Fruit fly (Drosophila melanogaster): Measurements from ENCODE around the gene dan.

dan gene

DNA sequence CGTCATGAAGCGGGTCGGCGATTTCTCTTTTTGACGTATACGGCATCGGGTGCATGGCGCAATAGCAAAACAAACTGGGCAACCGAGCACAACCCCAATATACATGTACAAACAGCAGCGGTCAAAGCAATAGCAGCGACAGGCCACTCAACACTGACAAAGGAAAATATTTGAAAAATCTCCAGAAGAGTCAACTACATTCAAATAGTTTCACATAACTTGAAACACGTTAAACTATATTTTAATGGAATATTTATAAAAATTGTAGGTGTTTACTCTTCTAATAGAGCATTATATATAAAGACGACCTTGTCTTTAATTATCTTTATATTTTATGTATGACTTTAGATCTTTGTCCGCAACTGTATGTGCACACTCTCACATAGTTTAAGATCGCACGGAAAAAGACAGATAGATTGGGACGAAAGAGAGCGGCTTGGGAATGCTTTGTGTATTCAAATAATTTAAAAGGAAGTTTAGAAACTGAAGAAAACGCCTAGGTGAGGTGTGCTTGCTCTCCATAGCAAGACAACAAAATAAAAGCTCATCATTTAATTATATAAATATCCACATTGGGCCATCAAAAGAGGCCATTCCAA, 23.3 kb downstream of the dan start (continued):
- TF ChIP-seq Dek (tag; optimal IDR thresholded peaks at IDR 0.05), result peak; percentile 64
- peak; percentile 45 for TF ChIP-seq CG6854 (GFP tag; optimal IDR thresholded peaks at IDR 0.05)
- TF ChIP-seq CG13424 (tag; optimal IDR thresholded peaks at IDR 0.05), result peak; percentile 85
- TF ChIP-seq twi (tag; optimal IDR thresholded peaks at IDR 0.05), result peak; percentile 35
- no peak for TF ChIP-seq ftz-f1 (GFP tag; optimal IDR thresholded peaks at IDR 0.05)
- TF ChIP-seq nau (GFP tag; optimal IDR thresholded peaks at IDR 0.05), result peak; percentile 62
- peak; percentile 81 for TF ChIP-seq grau (tag; optimal IDR thresholded peaks at IDR 0.05)
- peak; percentile 39; the same call in 1 of the 2 replicates for TF ChIP-seq Nf-YA (GFP tag; IDR thresholded peaks at IDR 0.05)
- no peak for TF ChIP-seq Dref (GFP tag; IDR thresholded peaks at IDR 0.05)
- TF ChIP-seq Bdp1 (GFP tag; optimal IDR thresholded peaks at IDR 0.05), result no peak
- TF ChIP-seq CG12659 (GFP tag; optimal IDR thresholded peaks at IDR 0.05), result peak; percentile 69
- 0 out of 2 replicates have a peak, but pooled peaks have one; percentile 6 for TF ChIP-seq crol (GFP tag; IDR thresholded peaks at IDR 0.05)
- TF ChIP-seq CG2678 (tag; optimal IDR thresholded peaks at IDR 0.05), result peak; percentile 84
- TF ChIP-seq Hey (tag; optimal IDR thresholded peaks at IDR 0.05), result no peak
- peak; percentile 67 for TF ChIP-seq CG4424 (GFP tag; optimal IDR thresholded peaks at IDR 0.05)
- peak; percentile 86 for TF ChIP-seq CG31441 (GFP tag; IDR thresholded peaks at IDR 0.05)
- peak; percentile 25 for TF ChIP-seq maf-S (GFP tag; optimal IDR thresholded peaks at IDR 0.05)
- TF ChIP-seq Atf6 (GFP tag; IDR thresholded peaks at IDR 0.05), result peak; percentile 73
- peak; percentile 4 for TF ChIP-seq CG7928 (GFP tag; optimal IDR thresholded peaks at IDR 0.05)
- TF ChIP-seq CG30431 (GFP tag; optimal IDR thresholded peaks at IDR 0.05), result peak; percentile 29
- TF ChIP-seq slbo (GFP tag; IDR thresholded peaks at IDR 0.05), result peak; percentile 65
- peak; percentile 18 for TF ChIP-seq CG10543 (GFP tag; optimal IDR thresholded peaks at IDR 0.05)
- TF ChIP-seq lab (GFP tag; optimal IDR thresholded peaks at IDR 0.05), result peak; percentile 75
- TF ChIP-seq pum (GFP tag; optimal IDR thresholded peaks at IDR 0.05), result peak; percentile 31
- TF ChIP-seq CG1529 (GFP tag; optimal IDR thresholded peaks at IDR 0.05), result peak; percentile 64
- TF ChIP-seq D19B (GFP tag; optimal IDR thresholded peaks at IDR 0.05), result peak; percentile 9
- TF ChIP-seq Optix (GFP tag; IDR thresholded peaks at IDR 0.05), result peak; percentile 38; the same call in 1 of the 3 replicates
- peak; percentile 84 for TF ChIP-seq CG12391 (tag; optimal IDR thresholded peaks at IDR 0.05)
- TF ChIP-seq CG16863 (GFP tag; optimal IDR thresholded peaks at IDR 0.05), result peak; percentile 29
- TF ChIP-seq CG1832 (GFP tag; optimal IDR thresholded peaks at IDR 0.05), result no peak
- no peak for TF ChIP-seq usp (GFP tag; optimal IDR thresholded peaks at IDR 0.05)
- peak; percentile 70 for TF ChIP-seq Awh (GFP tag; IDR thresholded peaks at IDR 0.05)
- peak; percentile 40 for TF ChIP-seq CG8359 (GFP tag; optimal IDR thresholded peaks at IDR 0.05; ENCODE audit: borderline replicate concordance)
- peak; percentile 70 for TF ChIP-seq CG17328 (GFP tag; IDR thresholded peaks at IDR 0.05)
- TF ChIP-seq CG4328 (GFP tag; optimal IDR thresholded peaks at IDR 0.05), result peak; percentile 56
- no peak for TF ChIP-seq CG10321 (GFP tag; IDR thresholded peaks at IDR 0.05)
- TF ChIP-seq Trl (optimal IDR thresholded peaks at IDR 0.05), result no peak
- TF ChIP-seq Trl (GFP tag; optimal IDR thresholded peaks at IDR 0.05), result peak; percentile 21
- TF ChIP-seq tgo (GFP tag; IDR thresholded peaks at IDR 0.05), result peak; percentile 79
- TF ChIP-seq kni (GFP tag; optimal IDR thresholded peaks at IDR 0.05), result no peak
- TF ChIP-seq caup (GFP tag; optimal IDR thresholded peaks at IDR 0.05; ENCODE audit: severe bottlenecking), result peak; percentile 64
- peak; percentile 75 for TF ChIP-seq az2 (GFP tag; optimal IDR thresholded peaks at IDR 0.05)
- TF ChIP-seq CG4730 (GFP tag; IDR thresholded peaks at IDR 0.05), result peak; percentile 32; the same call in 1 of the 2 replicates
- no peak for TF ChIP-seq gro (GFP tag; optimal IDR thresholded peaks at IDR 0.05)
- TF ChIP-seq tx (GFP tag; optimal IDR thresholded peaks at IDR 0.05), result peak; percentile 10
- TF ChIP-seq CG1233 (GFP tag; optimal IDR thresholded peaks at IDR 0.05), result peak; percentile 69
- no peak for TF ChIP-seq dati (GFP tag; IDR thresholded peaks at IDR 0.05)
- no peak for TF ChIP-seq hb (GFP tag; IDR thresholded peaks at IDR 0.05; ENCODE audit: partially characterized antibody)
- TF ChIP-seq knrl (GFP tag; IDR thresholded peaks at IDR 0.05; ENCODE audit: partially characterized antibody), result no peak
- peak; percentile 41 for TF ChIP-seq CG10431 (GFP tag; optimal IDR thresholded peaks at IDR 0.05)

Data from whole organism, embryonic.